Worm (Caenorhabditis elegans) whole organism, mixed stage, embryonic: ENCODE measurements around the gene T26E4.7.
"Not testable (repeated sequence)": the region's sequence is repeated elsewhere in the genome, so short reads cannot be mapped to it uniquely, and the experiment has no call there.

Experiments
- M03D4.4 ChIP-seq: sonication (generic microtip); optimal IDR thresholded peaks from 2 replicates; lab custom pipeline; 2017; ENCODE audit warnings: mild to moderate bottlenecking, missing genetic modification characterization, missing compliant biosample characterization
- bed-3 ChIP-seq: fragments of 200-800 bp; sonication (Bioruptor generic); optimal IDR thresholded peaks from 3 replicates; lab custom pipeline; 2018; ENCODE audit warnings: mild to moderate bottlenecking, missing genetic modification characterization, moderate library complexity, missing compliant biosample characterization
- blmp-1 ChIP-seq: fragments of 150-350 bp; optimal IDR thresholded peaks from 2 replicates; lab custom pipeline; 2014; ENCODE audit warnings: missing biosample characterization, missing genetic modification characterization
- ceh-39 ChIP-seq: fragments of 150-350 bp; optimal IDR thresholded peaks from 2 replicates; lab custom pipeline; 2014; ENCODE audit warnings: missing biosample characterization, missing genetic modification characterization
- ceh-83 ChIP-seq: fragments of 200-800 bp; sonication (Bioruptor generic); optimal IDR thresholded peaks from 2 replicates; lab custom pipeline; 2018; ENCODE audit warnings: mild to moderate bottlenecking, missing genetic modification characterization, missing compliant biosample characterization
- ces-1 ChIP-seq: fragments of 150-350 bp; optimal IDR thresholded peaks from 2 replicates; lab custom pipeline; 2014; ENCODE audit warnings: missing biosample characterization, missing genetic modification reagents, missing genetic modification characterization
- cnd-1 ChIP-seq: fragments of 200-800 bp; sonication (Bioruptor generic); optimal IDR thresholded peaks from 2 replicates; lab custom pipeline; 2018; ENCODE audit warnings: mild to moderate bottlenecking, missing genetic modification characterization, missing compliant biosample characterization
- drap-1 ChIP-seq: fragments of 200-800 bp; sonication (Bioruptor generic); optimal IDR thresholded peaks from 3 replicates; lab custom pipeline; 2018; ENCODE audit warnings: mild to moderate bottlenecking, missing genetic modification characterization, missing compliant biosample characterization
- elt-3 ChIP-seq: fragments of 150-350 bp; optimal IDR thresholded peaks from 2 replicates; lab custom pipeline; 2014; ENCODE audit warnings: missing biosample characterization, missing genetic modification characterization
- flh-1 ChIP-seq: fragments of 200-800 bp; sonication (Bioruptor generic); optimal IDR thresholded peaks from 2 replicates; lab custom pipeline; 2018; ENCODE audit warnings: mild to moderate bottlenecking, missing genetic modification characterization, moderate library complexity, missing compliant biosample characterization
- lin-13 ChIP-seq: fragments of 150-350 bp; optimal IDR thresholded peaks from 2 replicates; lab custom pipeline; 2014; ENCODE audit warnings: missing biosample characterization, missing genetic modification characterization
- lin-32 ChIP-seq: fragments of 200-800 bp; sonication (Bioruptor generic); optimal IDR thresholded peaks from 2 replicates; lab custom pipeline; 2018; ENCODE audit warnings: mild to moderate bottlenecking, missing genetic modification characterization, missing compliant biosample characterization
- lsy-2 ChIP-seq: fragments of 150-350 bp; optimal IDR thresholded peaks from 2 replicates; lab custom pipeline; 2014; ENCODE audit warnings: missing biosample characterization, missing genetic modification characterization
- mab-5 ChIP-seq: fragments of 150-350 bp; optimal IDR thresholded peaks from 2 replicates; lab custom pipeline; 2014; ENCODE audit warnings: missing biosample characterization, missing genetic modification characterization
- mep-1 ChIP-seq: fragments of 150-350 bp; optimal IDR thresholded peaks from 2 replicates; lab custom pipeline; 2017; ENCODE audit warnings: missing biosample characterization, missing genetic modification reagents, missing genetic modification characterization, inconsistent platforms
- mls-2 ChIP-seq: sonication (generic microtip); optimal IDR thresholded peaks from 2 replicates; lab custom pipeline; 2016; ENCODE audit warnings: mild to moderate bottlenecking, missing genetic modification characterization, moderate library complexity, missing compliant biosample characterization
- nhr-2 ChIP-seq: fragments of 150-350 bp; optimal IDR thresholded peaks from 2 replicates; lab custom pipeline; 2014; ENCODE audit warnings: missing biosample characterization, missing genetic modification characterization
- nhr-237 ChIP-seq: fragments of 150-350 bp; optimal IDR thresholded peaks from 2 replicates; lab custom pipeline; 2014; ENCODE audit warnings: missing biosample characterization, missing genetic modification characterization
- nhr-28 ChIP-seq: fragments of 150-350 bp; optimal IDR thresholded peaks from 2 replicates; lab custom pipeline; 2014; ENCODE audit warnings: missing biosample characterization, missing genetic modification characterization
- pha-4 ChIP-seq: fragments of 150-350 bp; optimal IDR thresholded peaks from 2 replicates; lab custom pipeline; 2018; ENCODE audit warnings: missing biosample characterization, missing genetic modification reagents, missing genetic modification characterization
- sem-2 ChIP-seq: fragments of 200-800 bp; sonication (Bioruptor generic); optimal IDR thresholded peaks from 2 replicates; lab custom pipeline; 2018; ENCODE audit warnings: mild to moderate bottlenecking, missing genetic modification characterization, missing compliant biosample characterization
- snpc-4 ChIP-seq: fragments of 150-350 bp; optimal IDR thresholded peaks from 2 replicates; lab custom pipeline; 2014; ENCODE audit warnings: missing biosample characterization, missing genetic modification characterization
- sptf-1 ChIP-seq: sonication (generic microtip); optimal IDR thresholded peaks from 2 replicates; lab custom pipeline; 2017; ENCODE audit warnings: mild to moderate bottlenecking, missing genetic modification characterization, moderate library complexity, missing compliant biosample characterization
- tbx-8 ChIP-seq: fragments of 200-800 bp; sonication (Bioruptor generic); optimal IDR thresholded peaks from 2 replicates; lab custom pipeline; 2018; ENCODE audit warnings: mild to moderate bottlenecking, missing genetic modification characterization, moderate library complexity, missing compliant biosample characterization
- unc-120 ChIP-seq: sonication (generic microtip); optimal IDR thresholded peaks from 2 replicates; lab custom pipeline; 2017; ENCODE audit warnings: missing genetic modification characterization, missing compliant biosample characterization; ENCODE audit not compliant: poor library complexity, severe bottlenecking
- unc-39 ChIP-seq: fragments of 150-350 bp; optimal IDR thresholded peaks from 2 replicates; lab custom pipeline; 2014; ENCODE audit warnings: missing biosample characterization, missing genetic modification characterization
- unc-62 ChIP-seq: fragments of 150-350 bp; optimal IDR thresholded peaks from 2 replicates; lab custom pipeline; 2014; ENCODE audit warnings: missing biosample characterization, missing genetic modification reagents, missing genetic modification characterization
- zip-8 ChIP-seq: fragments of 150-350 bp; optimal IDR thresholded peaks from 2 replicates; lab custom pipeline; 2014; ENCODE audit warnings: missing biosample characterization, missing genetic modification characterization
- ztf-11 ChIP-seq: fragments of 150-350 bp; optimal IDR thresholded peaks from 2 replicates; lab custom pipeline; 2014; ENCODE audit warnings: missing biosample characterization, missing genetic modification characterization

T26E4.7 gene

DNA sequence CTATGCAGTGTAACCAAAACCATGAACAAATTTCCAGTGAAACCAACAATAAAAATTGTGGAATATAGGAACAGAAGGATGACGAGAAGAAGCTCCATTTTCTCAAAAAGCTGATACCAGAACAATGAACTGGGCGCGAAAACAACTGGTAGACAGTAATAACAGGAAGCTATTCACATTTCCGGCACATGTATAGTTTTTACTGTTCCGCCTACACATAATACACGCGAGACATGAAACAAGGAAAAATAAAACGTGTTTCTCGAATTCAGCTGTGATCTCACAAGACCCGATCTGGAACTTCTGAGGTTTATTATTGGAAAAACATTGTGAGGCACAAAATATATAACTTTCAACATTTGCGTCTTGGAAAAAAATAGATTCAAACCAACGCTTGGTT, 16.2 kb downstream of the T26E4.7 start, which contains the start of gene srsx-36:
Gene srsx-36, minus strand, starts transcription at position 101 of the 400 bp plus-strand sequence.
- no peak for TF ChIP-seq nhr-28 (tag; lab: Kevin White, UChicago)
- TF ChIP-seq mep-1 (tag; lab: Kevin White, UChicago) = no peak
- TF ChIP-seq cnd-1 = no peak
- no peak for TF ChIP-seq pha-4 (tag; lab: Kevin White, UChicago)
- no peak for TF ChIP-seq lsy-2
- no peak for TF ChIP-seq lin-13
- no peak for TF ChIP-seq ztf-11 (tag; lab: Kevin White, UChicago)
- TF ChIP-seq ceh-83 = no peak
- TF ChIP-seq drap-1 (GFP tag; lab: Kevin White, UChicago) = no peak
- no peak for TF ChIP-seq sptf-1
- TF ChIP-seq bed-3 (GFP tag; lab: Kevin White, UChicago) = no peak
- no peak for TF ChIP-seq tbx-8
- no peak for TF ChIP-seq M03D4.4 (tag; lab: Kevin White, UChicago)
- no peak for TF ChIP-seq lin-32
- TF ChIP-seq elt-3 (tag; lab: Kevin White, UChicago) = no peak
- no peak for TF ChIP-seq sem-2 (GFP tag; lab: Kevin White, UChicago)

ce11 chrV:15810446-15810845, 17.1 kb downstream of the T26E4.7 start, which contains the start of gene F54B8.1:
F54B8.1 (plus strand) TSS chrV:15810746.
- no peak for TF ChIP-seq nhr-237 (tag; lab: Kevin White, UChicago)
- TF ChIP-seq bed-3 (GFP tag; lab: Kevin White, UChicago) = no peak
- no peak for TF ChIP-seq ceh-39 (tag; lab: Kevin White, UChicago)
- TF ChIP-seq, all 35 proteins: peak for 0

DNA sequence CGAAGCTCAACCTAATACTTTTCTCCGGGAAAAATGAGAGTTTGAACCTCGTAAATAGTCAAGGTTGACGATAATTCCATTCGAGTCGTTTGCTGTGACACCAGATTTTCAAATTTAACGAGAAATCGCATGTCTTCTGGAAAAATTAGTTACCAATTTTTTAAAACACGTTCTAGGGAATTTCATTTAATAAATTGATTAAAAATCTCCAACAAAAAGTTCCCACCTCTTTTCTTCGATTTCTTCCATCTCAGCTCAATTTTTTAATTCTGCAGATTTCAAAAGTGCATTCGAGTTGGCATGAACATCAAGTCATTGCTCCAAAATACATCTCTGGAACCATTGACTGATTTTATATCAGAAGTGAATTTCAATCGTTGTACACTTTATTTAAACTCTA, 18.6 kb downstream of the T26E4.7 start, which contains the start of gene nhr-282:
Gene nhr-282, plus strand, starts transcription at position 301 of the 400 bp plus-strand sequence.
- not testable (repeated sequence) for TF ChIP-seq mls-2 (tag; lab: Kevin White, UChicago); ces-1 (GFP tag; lab: Kevin White, UChicago); snpc-4

DNA sequence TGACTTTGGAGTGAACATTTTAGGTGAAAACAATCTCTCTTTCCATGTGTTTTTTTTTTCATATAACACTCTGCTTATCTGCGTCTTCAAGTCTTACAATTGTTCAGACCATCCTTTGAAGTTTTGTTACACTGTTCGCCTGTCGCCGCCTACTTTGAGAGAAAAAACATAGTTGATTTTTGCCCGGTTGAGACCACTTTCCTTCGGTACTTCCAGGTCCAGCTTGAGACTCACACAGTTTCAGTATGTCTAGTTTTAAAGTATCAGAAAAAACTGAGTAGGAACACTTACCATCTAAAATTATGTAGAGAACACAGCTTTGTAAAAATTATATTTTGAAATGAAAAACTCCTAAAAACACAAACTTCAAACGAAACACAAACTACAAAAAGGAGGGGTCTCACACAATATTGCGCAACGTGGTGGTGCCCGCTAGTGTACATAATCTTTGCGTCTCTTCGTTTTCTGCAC, 22.6 kb downstream of the T26E4.7 start, which contains the start of the genes fbxa-69 and F54B8.4:
Gene fbxa-69, minus strand, starts transcription at position 10 of the 471 bp plus-strand sequence.
Gene F54B8.4, plus strand, starts transcription at position 421 of the 471 bp plus-strand sequence.
- TF ChIP-seq lsy-2 (no peak), zip-8 (tag; lab: Kevin White, UChicago) (peak; percentile 19)

DNA sequence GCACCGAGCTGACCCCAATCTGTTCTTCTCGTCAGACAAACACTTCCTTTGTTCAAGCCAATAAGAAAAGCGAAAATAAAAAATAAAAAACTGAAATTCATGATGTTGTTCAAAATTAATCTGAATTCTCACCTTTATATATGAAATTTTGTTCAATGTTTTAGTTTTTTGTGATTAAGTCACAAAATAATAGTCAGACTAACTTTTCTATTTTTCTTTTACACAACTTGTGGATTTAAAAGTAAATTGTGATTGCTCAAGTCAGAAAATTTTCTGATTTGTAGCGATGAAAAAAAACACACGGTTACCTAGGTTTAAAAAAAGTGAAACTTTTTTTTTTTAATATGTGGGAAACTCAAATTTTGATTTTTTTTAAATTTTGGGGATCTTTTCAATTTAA, 24.4 kb downstream of the T26E4.7 start, which contains the start of gene abf-3:
Gene abf-3, minus strand, starts transcription at position 101 of the 400 bp plus-strand sequence.
- TF ChIP-seq flh-1 (GFP tag; lab: Kevin White, UChicago) (no peak), bed-3 (GFP tag; lab: Kevin White, UChicago) (no peak), snpc-4 (no peak), ztf-11 (tag; lab: Kevin White, UChicago) (no peak), mls-2 (tag; lab: Kevin White, UChicago) (no peak), nhr-28 (tag; lab: Kevin White, UChicago) (no peak), blmp-1 (no peak), zip-8 (tag; lab: Kevin White, UChicago) (no peak), cnd-1 (no peak), sptf-1 (no peak), sem-2 (GFP tag; lab: Kevin White, UChicago) (no peak), ceh-39 (tag; lab: Kevin White, UChicago) (no peak)

- TF ChIP-seq tbx-8 = no peak
- TF ChIP-seq nhr-2 (tag; lab: Kevin White, UChicago) = no peak
- TF ChIP-seq zip-8 (tag; lab: Kevin White, UChicago) = no peak
- TF ChIP-seq snpc-4 = no peak
- TF ChIP-seq unc-120 (tag; lab: Kevin White, UChicago) = no peak
- TF ChIP-seq lin-13 = no peak
- no peak for TF ChIP-seq sem-2 (GFP tag; lab: Kevin White, UChicago)
- TF ChIP-seq unc-39 (tag; lab: Kevin White, UChicago) = no peak
- TF ChIP-seq mab-5 (tag; lab: Kevin White, UChicago) = no peak
- TF ChIP-seq ceh-39 (tag; lab: Kevin White, UChicago) = no peak
- TF ChIP-seq unc-62 (GFP tag; lab: Kevin White, UChicago) = no peak
- TF ChIP-seq mls-2 (tag; lab: Kevin White, UChicago) = no peak
- TF ChIP-seq flh-1 (GFP tag; lab: Kevin White, UChicago) = no peak
- no peak for TF ChIP-seq drap-1 (GFP tag; lab: Kevin White, UChicago)
- no peak for TF ChIP-seq ceh-83
- TF ChIP-seq nhr-28 (tag; lab: Kevin White, UChicago) = no peak
- TF ChIP-seq, all 35 proteins: peak for 0
Measured at ce11 chrV:15819983-15820382, 26.6 kb downstream of the T26E4.7 start, which contains the start of gene srbc-48. srbc-48 (plus strand) TSS chrV:15820283.
